Fruit fly (Drosophila melanogaster): ENCODE results near the gene Reps.

Gene Reps

dm6 chr2L:11106562-11106962 is at the start of gene Reps (continued):
- TF ChIP-seq ken (GFP tag; IDR thresholded peaks at IDR 0.05) (peak; percentile 99), slbo (GFP tag; IDR thresholded peaks at IDR 0.05) (peak; percentile 99), CkIIα-i1 (GFP tag; IDR thresholded peaks at IDR 0.05) (peak; percentile 93), Xbp1 (GFP tag; optimal IDR thresholded peaks at IDR 0.05) (peak; percentile 99), CG14860 (GFP tag; IDR thresholded peaks at IDR 0.05; ENCODE audit: partially characterized antibody) (0 out of 3 replicates have a peak, but pooled peaks have one; percentile 43), sqz (GFP tag; optimal IDR thresholded peaks at IDR 0.05) (peak; percentile 96), bab2 (GFP tag; optimal IDR thresholded peaks at IDR 0.05) (peak; percentile 98), cg (GFP tag; optimal IDR thresholded peaks at IDR 0.05) (no peak), sisA (GFP tag; IDR thresholded peaks at IDR 0.05) (peak; percentile 99), Taf1 (GFP tag; IDR thresholded peaks at IDR 0.05) (peak; percentile 97), CG15479 (GFP tag; optimal IDR thresholded peaks at IDR 0.05) (peak; percentile 78), pan (optimal IDR thresholded peaks at IDR 0.05) (no peak), pan (GFP tag; optimal IDR thresholded peaks at IDR 0.05 in 1 of 2, IDR thresholded peaks at IDR 0.05 in 1 of 2) (peak in 1 of 2 experiments; percentile 99), seq (GFP tag; IDR thresholded peaks at IDR 0.05) (peak; percentile 98), jumu (GFP tag; optimal IDR thresholded peaks at IDR 0.05) (peak; percentile 98), D (optimal IDR thresholded peaks at IDR 0.05) (no peak), D (GFP tag; optimal IDR thresholded peaks at IDR 0.05) (peak; percentile 99), tup (GFP tag; optimal IDR thresholded peaks at IDR 0.05) (peak; percentile 97), CG12155 (GFP tag; optimal IDR thresholded peaks at IDR 0.05) (peak; percentile 98), Hey (tag; optimal IDR thresholded peaks at IDR 0.05) (peak; percentile 86), sob (GFP tag; IDR thresholded peaks at IDR 0.05) (peak; percentile 99), ttk (GFP tag; IDR thresholded peaks at IDR 0.05) (peak; percentile 98), CG12299 (tag; optimal IDR thresholded peaks at IDR 0.05) (peak; percentile 97), wor (GFP tag; IDR thresholded peaks at IDR 0.05) (peak; percentile 98), CG17568 (GFP tag; optimal IDR thresholded peaks at IDR 0.05) (peak; percentile 97), nerfin-1 (tag; optimal IDR thresholded peaks at IDR 0.05) (peak; percentile 97), crp (GFP tag; optimal IDR thresholded peaks at IDR 0.05) (peak; percentile 33 to 84), bigmax (GFP tag; optimal IDR thresholded peaks at IDR 0.05) (peak; percentile 62), slou (GFP tag; optimal IDR thresholded peaks at IDR 0.05) (peak; percentile 99), Blimp-1 (GFP tag; optimal IDR thresholded peaks at IDR 0.05) (peak; percentile 97), CG15269 (tag; optimal IDR thresholded peaks at IDR 0.05) (peak; percentile 98), HLH3B (GFP tag; IDR thresholded peaks at IDR 0.05) (peak; percentile 99), CG6254 (GFP tag; optimal IDR thresholded peaks at IDR 0.05) (peak; percentile 96), dati (GFP tag; IDR thresholded peaks at IDR 0.05) (peak; percentile 97), Vsx1 (GFP tag; optimal IDR thresholded peaks at IDR 0.05) (no peak), CG13424 (tag; optimal IDR thresholded peaks at IDR 0.05) (peak; percentile 98), bcd (GFP tag; optimal IDR thresholded peaks at IDR 0.05) (peak; percentile 99), gcm2 (GFP tag; optimal IDR thresholded peaks at IDR 0.05) (peak; percentile 95), ash1 (GFP tag; optimal IDR thresholded peaks at IDR 0.05) (peak; percentile 57), CG10366 (GFP tag; IDR thresholded peaks at IDR 0.05) (peak; percentile 99), CG6683 (GFP tag; optimal IDR thresholded peaks at IDR 0.05) (peak; percentile 95), org-1 (GFP tag; optimal IDR thresholded peaks at IDR 0.05) (peak; percentile 95), Nf-YB (GFP tag; optimal IDR thresholded peaks at IDR 0.05) (peak; percentile 88), Gug (GFP tag; IDR thresholded peaks at IDR 0.05) (peak; percentile 99), al (GFP tag; IDR thresholded peaks at IDR 0.05) (peak; percentile 98), Ada2b (GFP tag; IDR thresholded peaks at IDR 0.05) (peak; percentile 98), run (tag; optimal IDR thresholded peaks at IDR 0.05) (peak; percentile 93), ham (GFP tag; IDR thresholded peaks at IDR 0.05) (peak; percentile 95), CG2116 (GFP tag; optimal IDR thresholded peaks at IDR 0.05) (peak; percentile 94), CG2889 (GFP tag; IDR thresholded peaks at IDR 0.05) (peak; percentile 98), GATAe (GFP tag; conservative IDR thresholded peaks at IDR 0.05) (peak; percentile 98)

Measured in whole organism, embryonic.